Worm (Caenorhabditis elegans) whole organism, L1 larva: Measurements from ENCODE around the gene ncs-4.

Source experiments
- aly-2 ChIP-seq: fragments of 150-350 bp; optimal IDR thresholded peaks from 2 replicates; lab custom pipeline; 2014; ENCODE audit warnings: missing biosample characterization, missing genetic modification characterization
- grh-1 ChIP-seq: fragments of 200-800 bp; sonication (Bioruptor generic); IDR thresholded peaks from 2 replicates; pipeline ENCODE4 v1.3.6; 2022; ENCODE audit warnings: missing genetic modification reagents, missing genetic modification characterization, missing compliant biosample characterization
- pax-3 ChIP-seq: fragments of 200-800 bp; sonication (Bioruptor generic); optimal IDR thresholded peaks from 2 replicates; lab custom pipeline; 2018; ENCODE audit warnings: mild to moderate bottlenecking, missing genetic modification characterization, moderate library complexity, missing compliant biosample characterization
- unc-130 ChIP-seq: fragments of 150-350 bp; optimal IDR thresholded peaks from 2 replicates; lab custom pipeline; 2017; ENCODE audit warnings: missing biosample characterization, missing genetic modification characterization, inconsistent platforms

ce11 chrX:10184708-10185107, 8.4 kb downstream of the ncs-4 start:
- TF ChIP-seq pax-3 (tag; lab: Kevin White, UChicago) (no peak), aly-2 (tag; lab: Kevin White, UChicago) (no peak), unc-130 (no peak), grh-1 (GFP tag; lab: Robert Waterston, UW) (no peak)
